Worm (Caenorhabditis elegans) whole organism, early embryonic: ENCODE data around the gene rml-3.

Source experiments
- aly-1 ChIP-seq: sonication (generic microtip); optimal IDR thresholded peaks from 2 replicates; lab custom pipeline; 2016; ENCODE audit warnings: missing genetic modification characterization, missing compliant biosample characterization
- ama-1 ChIP-seq: fragments of 150-350 bp; optimal IDR thresholded peaks from 2 replicates; lab custom pipeline; 2014
- ets-7 ChIP-seq: sonication (generic microtip); optimal IDR thresholded peaks from 2 replicates; lab custom pipeline; 2016; ENCODE audit warnings: missing genotype, missing genetic modification characterization, missing compliant biosample characterization
- flt-1 ChIP-seq: fragments of 200-800 bp; sonication (Bioruptor generic); IDR thresholded peaks from 2 replicates; pipeline ENCODE4 v1.3.6; 2022; ENCODE audit warnings: missing genetic modification characterization, missing compliant biosample characterization
- hmbx-1 ChIP-seq: sonication (generic microtip); optimal IDR thresholded peaks from 2 replicates; lab custom pipeline; 2016; ENCODE audit warnings: mild to moderate bottlenecking, missing genetic modification characterization, missing compliant biosample characterization
- sea-1 ChIP-seq: fragments of 200-800 bp; sonication (Bioruptor generic); conservative IDR thresholded peaks from 2 replicates; pipeline ENCODE4 v1.3.6; 2022; ENCODE audit warnings: missing genetic modification characterization, missing compliant biosample characterization

- TF ChIP-seq sea-1 (no peak), ets-7 (tag; lab: Kevin White, UChicago) (no peak), ama-1 (lab: Kevin White, UChicago) (no peak), hmbx-1 (no peak), flt-1 (GFP tag; lab: Robert Waterston, UW) (no peak), aly-1 (tag; lab: Kevin White, UChicago) (no peak)
These were observed 35.5 kb downstream of the rml-3 start for ce11 chrX:6203315-6203714.
